Worm (Caenorhabditis elegans): ENCODE results near the gene srz-31.

ce11 chrIV:14119327-14119726 is 17.8 kb upstream of the srz-31 start:
- no peak for TF ChIP-seq hmg-4 (GFP tag; optimal IDR thresholded peaks at IDR 0.05)
- no peak for TF ChIP-seq flt-1 (GFP tag; IDR thresholded peaks at IDR 0.05)
- no peak for TF ChIP-seq hmbx-1 (tag; optimal IDR thresholded peaks at IDR 0.05)
- no peak for TF ChIP-seq sea-1 (GFP tag; conservative IDR thresholded peaks at IDR 0.05)
- no peak for TF ChIP-seq ama-1 (optimal IDR thresholded peaks at IDR 0.05)
- no peak for TF ChIP-seq ceh-13 (GFP tag; optimal IDR thresholded peaks at IDR 0.05)
- no peak for TF ChIP-seq ets-7 (tag; optimal IDR thresholded peaks at IDR 0.05)
- TF ChIP-seq ceh-36 (tag; optimal IDR thresholded peaks at IDR 0.05): no peak
- TF ChIP-seq hnd-1 (tag; optimal IDR thresholded peaks at IDR 0.05): no peak
- no peak for TF ChIP-seq aly-1 (tag; optimal IDR thresholded peaks at IDR 0.05)
- no peak for TF ChIP-seq B0310.2 (tag; optimal IDR thresholded peaks at IDR 0.05)
- TF ChIP-seq scrt-1 (GFP tag; IDR thresholded peaks at IDR 0.05): no peak
